Worm (Caenorhabditis elegans): Measurements from ENCODE around the gene daf-4.

The daf-4 gene

ce11 chrIII:5622232-5623009, 2.5 kb upstream of the daf-4 start:
- TF ChIP-seq nfya-1 (tag; optimal IDR thresholded peaks at IDR 0.05) = no peak
- TF ChIP-seq syd-9 (tag; optimal IDR thresholded peaks at IDR 0.05) = no peak
- no peak for TF ChIP-seq fkh-10 (GFP tag; optimal IDR thresholded peaks at IDR 0.05)
- TF ChIP-seq sdc-2 (tag; optimal IDR thresholded peaks at IDR 0.05) = no peak
- no peak for TF ChIP-seq C08G9.2 (tag; optimal IDR thresholded peaks at IDR 0.05)

ce11 chrIII:5623418-5623817, 1.5 kb upstream of the daf-4 start:
- TF ChIP-seq hlh-30 (tag; optimal IDR thresholded peaks at IDR 0.05; ENCODE audit: insufficient read depth) (peak; percentile 30), hlh-15 (tag; optimal IDR thresholded peaks at IDR 0.05) (no peak)

ce11 chrIII:5629225-5629624, 4.3 kb downstream of the daf-4 start:
- no peak for TF ChIP-seq eyg-1 (tag; optimal IDR thresholded peaks at IDR 0.05)
- TF ChIP-seq ttx-3 (tag; optimal IDR thresholded peaks at IDR 0.05) = no peak
- no peak for TF ChIP-seq pax-1 (tag; optimal IDR thresholded peaks at IDR 0.05)
- TF ChIP-seq hlh-15 (tag; optimal IDR thresholded peaks at IDR 0.05) = no peak
- TF ChIP-seq ceh-24 (tag; optimal IDR thresholded peaks at IDR 0.05) = no peak
- no peak for TF ChIP-seq K02D7.2 (tag; optimal IDR thresholded peaks at IDR 0.05)
- TF ChIP-seq fkh-6 (tag; optimal IDR thresholded peaks at IDR 0.05) = no peak
- TF ChIP-seq hlh-6 (tag; optimal IDR thresholded peaks at IDR 0.05) = no peak
- no peak for TF ChIP-seq ceh-18 (tag; optimal IDR thresholded peaks at IDR 0.05)
- no peak for TF ChIP-seq unc-3 (GFP tag; conservative IDR thresholded peaks at IDR 0.05)
- TF ChIP-seq unc-3 (tag; optimal IDR thresholded peaks at IDR 0.05) = no peak
- TF ChIP-seq unc-86 (tag; optimal IDR thresholded peaks at IDR 0.05) = no peak

- TF ChIP-seq sdc-2 (tag; optimal IDR thresholded peaks at IDR 0.05) (no peak), syd-9 (tag; optimal IDR thresholded peaks at IDR 0.05) (no peak), eyg-1 (tag; optimal IDR thresholded peaks at IDR 0.05) (no peak), lin-11 (tag; optimal IDR thresholded peaks at IDR 0.05) (no peak), ceh-9 (tag; optimal IDR thresholded peaks at IDR 0.05) (no peak), ceh-31 (tag; optimal IDR thresholded peaks at IDR 0.05) (no peak), nfya-1 (tag; optimal IDR thresholded peaks at IDR 0.05) (no peak), rnt-1 (tag; optimal IDR thresholded peaks at IDR 0.05) (no peak), pag-3 (tag; optimal IDR thresholded peaks at IDR 0.05; ENCODE audit: borderline replicate concordance) (no peak), ama-1 (optimal IDR thresholded peaks at IDR 0.05) (no peak), ceh-34 (tag; optimal IDR thresholded peaks at IDR 0.05) (no peak), pha-2 (tag; optimal IDR thresholded peaks at IDR 0.05) (no peak)
Observed at ce11 chrIII:5630350-5630749, 5.4 kb downstream of the daf-4 start.

- no peak for TF ChIP-seq dve-1 (tag; optimal IDR thresholded peaks at IDR 0.05)
- no peak for TF ChIP-seq hlh-13 (GFP tag; optimal IDR thresholded peaks at IDR 0.05)
- peak; percentile 85 for TF ChIP-seq unc-42 (tag; optimal IDR thresholded peaks at IDR 0.05)
Observed at ce11 chrIII:5632426-5632976, 7.6 kb downstream of the daf-4 start.

- no peak for TF ChIP-seq hlh-30 (tag; optimal IDR thresholded peaks at IDR 0.05; ENCODE audit: insufficient read depth)
- TF ChIP-seq unc-42 (tag; optimal IDR thresholded peaks at IDR 0.05) = peak; percentile 8
Observed at ce11 chrIII:5634509-5634908, 9.6 kb downstream of the daf-4 start.

ce11 chrIII:5635179-5635578, 10.2 kb downstream of the daf-4 start, which contains the start of gene ckk-1:
Gene ckk-1 (plus strand): TSS chrIII:5635479.
- TF ChIP-seq ceh-45 (GFP tag; IDR thresholded peaks at IDR 0.05) (no peak), ceh-18 (tag; optimal IDR thresholded peaks at IDR 0.05) (no peak), ceh-34 (tag; optimal IDR thresholded peaks at IDR 0.05) (no peak), unc-55 (GFP tag; optimal IDR thresholded peaks at IDR 0.05) (no peak), odd-2 (tag; optimal IDR thresholded peaks at IDR 0.05) (no peak), hlh-15 (tag; optimal IDR thresholded peaks at IDR 0.05) (no peak), fkh-10 (GFP tag; optimal IDR thresholded peaks at IDR 0.05) (no peak), ama-1 (optimal IDR thresholded peaks at IDR 0.05) (no peak), tbx-7 (tag; optimal IDR thresholded peaks at IDR 0.05) (no peak), hlh-8 (tag; optimal IDR thresholded peaks at IDR 0.05) (no peak), ceh-24 (tag; optimal IDR thresholded peaks at IDR 0.05) (no peak), npax-4 (tag; optimal IDR thresholded peaks at IDR 0.05) (no peak), K09A11.1 (tag; optimal IDR thresholded peaks at IDR 0.05; ENCODE audit: insufficient read depth) (no peak), pros-1 (tag; optimal IDR thresholded peaks at IDR 0.05) (no peak)

Data from whole organism, late embryonic.